Worm (Caenorhabditis elegans): ENCODE results near the gene F25B5.6.

F25B5.6 gene

ce11 chrIII:5948162-5948933, at the start of gene F25B5.6, which contains the start of gene F25B5.3:
Gene F25B5.6, minus strand, starts transcription at chrIII:5948733.
Gene F25B5.3, plus strand, starts transcription at chrIII:5948883.
- TF ChIP-seq lin-40 (tag; optimal IDR thresholded peaks at IDR 0.05): no peak
- TF ChIP-seq hmg-20 (GFP tag; IDR thresholded peaks at IDR 0.05): no peak
- TF ChIP-seq tbp1 (GFP tag; optimal IDR thresholded peaks at IDR 0.05): no peak
- TF ChIP-seq sdz-38 (tag; optimal IDR thresholded peaks at IDR 0.05): no peak
- TF ChIP-seq mcd-1 (GFP tag; IDR thresholded peaks at IDR 0.05): 0 out of 2 replicates have a peak, but pooled peaks have one; percentile 14
- TF ChIP-seq F22D6.2 (tag; optimal IDR thresholded peaks at IDR 0.05): no peak
- TF ChIP-seq rpc-1 (optimal IDR thresholded peaks at IDR 0.05): no peak
- TF ChIP-seq rpc-1 (tag; optimal IDR thresholded peaks at IDR 0.05): no peak
- no peak for TF ChIP-seq F49E8.2 (tag; optimal IDR thresholded peaks at IDR 0.05; ENCODE audit: insufficient read depth)
- TF ChIP-seq attf-5 (GFP tag; optimal IDR thresholded peaks at IDR 0.05): no peak
- no peak for TF ChIP-seq Y56A3A.18 (GFP tag; IDR thresholded peaks at IDR 0.05)
- no peak for TF ChIP-seq hrde-1 (tag; optimal IDR thresholded peaks at IDR 0.05; ENCODE audit: borderline replicate concordance)
- TF ChIP-seq B0035.1 (tag; optimal IDR thresholded peaks at IDR 0.05): no peak
- TF ChIP-seq Y53G8AR.9 (GFP tag; conservative IDR thresholded peaks at IDR 0.05): 0 out of 2 replicates have a peak, but pooled peaks have one; percentile 23
- no peak for TF ChIP-seq cebp-1 (GFP tag; IDR thresholded peaks at IDR 0.05)
- peak; percentile 18 for TF ChIP-seq cebp-1 (tag; optimal IDR thresholded peaks at IDR 0.05)
- no peak for TF ChIP-seq dox-1 (GFP tag; IDR thresholded peaks at IDR 0.05)
- TF ChIP-seq zfh-2 (GFP tag; conservative IDR thresholded peaks at IDR 0.05): no peak
- TF ChIP-seq egl-44 (GFP tag; IDR thresholded peaks at IDR 0.05): no peak
- TF ChIP-seq hmg-1.2 (GFP tag; IDR thresholded peaks at IDR 0.05): no peak
- TF ChIP-seq K11D2.4 (GFP tag; IDR thresholded peaks at IDR 0.05): no peak
- TF ChIP-seq snpc-4 (GFP tag; optimal IDR thresholded peaks at IDR 0.05): no peak
- TF ChIP-seq snpc-4 (tag; optimal IDR thresholded peaks at IDR 0.05): no peak
- no peak for TF ChIP-seq nhr-90 (tag; optimal IDR thresholded peaks at IDR 0.05)
- TF ChIP-seq fkh-3 (tag; optimal IDR thresholded peaks at IDR 0.05): no peak
- peak; percentile 34 for TF ChIP-seq F23B12.7 (tag; optimal IDR thresholded peaks at IDR 0.05; ENCODE audit: insufficient read depth)
- no peak for TF ChIP-seq egl-18 (GFP tag; IDR thresholded peaks at IDR 0.05)
- TF ChIP-seq C17E4.6 (GFP tag; IDR thresholded peaks at IDR 0.05): no peak
- no peak for TF ChIP-seq ceh-91 (GFP tag; IDR thresholded peaks at IDR 0.05)

DNA sequence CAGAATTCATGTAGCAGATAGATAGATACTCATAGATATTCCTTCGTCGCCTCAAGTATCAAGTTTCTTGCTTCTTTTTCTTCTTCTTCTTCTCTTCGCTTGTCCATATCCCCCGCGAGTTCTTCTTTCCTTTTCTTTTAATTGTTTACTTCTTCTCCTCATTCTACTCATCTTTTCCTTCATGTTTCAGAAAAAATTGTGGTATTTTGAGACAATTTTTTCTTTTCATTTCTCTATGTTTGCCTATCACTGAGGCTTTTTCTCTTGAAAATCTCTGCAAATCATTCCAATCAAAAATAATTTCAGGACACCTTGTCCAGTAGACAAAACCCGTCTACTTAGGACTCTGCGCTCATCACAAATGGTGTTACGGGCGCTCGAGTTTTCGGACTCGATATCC, 44.4 kb upstream of the F25B5.6 start, which contains the start of gene T04C9.1:
Gene T04C9.1 (plus strand): TSS at position 301 of the 400 bp plus-strand sequence.
- TF ChIP-seq T07F8.4 (tag; optimal IDR thresholded peaks at IDR 0.05) (no peak), efl-1 (GFP tag; optimal IDR thresholded peaks at IDR 0.05) (no peak), B0035.1 (tag; optimal IDR thresholded peaks at IDR 0.05) (no peak), snpc-4 (GFP tag; optimal IDR thresholded peaks at IDR 0.05) (no peak), snpc-4 (tag; optimal IDR thresholded peaks at IDR 0.05) (no peak), athp-1 (tag; optimal IDR thresholded peaks at IDR 0.05) (no peak), tbp1 (GFP tag; optimal IDR thresholded peaks at IDR 0.05) (no peak), F37B4.10 (GFP tag; IDR thresholded peaks at IDR 0.05) (no peak), ztf-18 (tag; optimal IDR thresholded peaks at IDR 0.05) (no peak), ets-4 (GFP tag; optimal IDR thresholded peaks at IDR 0.05) (no peak), tlf-1 (GFP tag; optimal IDR thresholded peaks at IDR 0.05) (no peak), xnd-1 (tag; optimal IDR thresholded peaks at IDR 0.05) (no peak), die-1 (tag; optimal IDR thresholded peaks at IDR 0.05) (no peak), nfya-2 (GFP tag; IDR thresholded peaks at IDR 0.05) (no peak), hsf-1 (GFP tag; IDR thresholded peaks at IDR 0.05) (no peak), lin-35 (GFP tag; optimal IDR thresholded peaks at IDR 0.05) (no peak), egl-18 (GFP tag; IDR thresholded peaks at IDR 0.05) (no peak), aptf-3 (GFP tag; IDR thresholded peaks at IDR 0.05) (no peak), C17E4.6 (GFP tag; IDR thresholded peaks at IDR 0.05) (no peak), attf-6 (GFP tag; IDR thresholded peaks at IDR 0.05) (no peak)
